Comparison of ENCODE assay signal across 2 fruit fly cellular contexts in the genomic region with DNA sequence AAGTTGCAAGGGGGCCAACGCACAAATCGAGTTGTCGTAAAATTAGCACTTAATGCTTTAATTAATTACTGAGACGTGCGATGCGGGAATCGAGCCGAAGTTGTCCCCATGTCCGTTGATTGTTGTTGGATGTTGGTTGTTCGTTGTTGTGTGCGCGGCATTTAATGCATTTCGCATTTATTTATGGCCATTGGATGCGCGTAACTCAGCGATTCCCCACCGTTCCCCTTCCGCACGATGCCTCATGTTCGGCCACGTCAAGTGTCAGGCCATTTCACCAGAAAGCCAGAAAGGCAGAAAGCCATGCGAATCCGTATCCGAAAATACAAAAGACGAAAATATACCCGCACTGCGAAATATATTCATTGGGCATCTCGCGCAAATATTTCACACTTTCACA.
A peak's percentile ranks its signal among the peaks of the same experiment; 100 is the strongest.
TF ChIP-seq lines count a peak whose summit lies in the region.

No protein-coding gene starts in this region.

TF ChIP-seq in whole organism, prepupa, 60 proteins besides CTCF, POLR2A, EP300 and RAD21:
- TF ChIP-seq Lpt (GFP tag; optimal IDR thresholded peaks at IDR 0.05; lab: Kevin White, UChicago) (no peak), salr (GFP tag; optimal IDR thresholded peaks at IDR 0.05; lab: Kevin White, UChicago) (peak in 1 of 2 experiments; percentile 54), svp (GFP tag; lab: Kevin White, UChicago) (peak; percentile 52), Blimp-1 (GFP tag; optimal IDR thresholded peaks at IDR 0.05; lab: Kevin White, UChicago) (peak; percentile 49), Eip75B (GFP tag; optimal IDR thresholded peaks at IDR 0.05; lab: Kevin White, UChicago) (no peak)
TF ChIP-seq in whole organism, prepupa: peak in this region for 3.

TF ChIP-seq in whole organism, pupa, 21 proteins besides CTCF, POLR2A, EP300 and RAD21:
- TF ChIP-seq CG14655 (GFP tag; optimal IDR thresholded peaks at IDR 0.05; lab: Kevin White, UChicago): no peak
- peak; percentile 50 for TF ChIP-seq CG32121 (GFP tag; IDR thresholded peaks at IDR 0.05; lab: Robert Waterston, UW)
TF ChIP-seq in whole organism, pupa: peak in this region for 1.
